Fruit fly (Drosophila melanogaster) whole organism, embryonic: ENCODE measurements around the gene Ccdc58.
A peak's percentile ranks its signal among the peaks of the same experiment; 100 is the strongest.

Experiments used
- C15 ChIP-seq: fragments of 200-800 bp; sonication (Bioruptor generic); IDR thresholded peaks from 3 replicates; pipeline ENCODE4 v1.3.6; 2022; ENCODE audit warnings: missing biosample characterization, missing genetic modification characterization
- CG12071 ChIP-seq: fragments of 200-800 bp; sonication (Bioruptor generic); optimal IDR thresholded peaks from 3 replicates; lab custom pipeline; 2018; ENCODE audit warnings: missing biosample characterization, mild to moderate bottlenecking, missing genetic modification characterization
- CG1233 ChIP-seq: fragments of 200-800 bp; sonication (Bioruptor generic); optimal IDR thresholded peaks from 4 replicates; lab custom pipeline; 2018; ENCODE audit warnings: missing biosample characterization, mild to moderate bottlenecking, missing genetic modification characterization
- CG13123 ChIP-seq: fragments of 200-800 bp; sonication (Bioruptor generic); optimal IDR thresholded peaks from 2 replicates; lab custom pipeline; 2016; ENCODE audit warnings: missing biosample characterization, missing genetic modification characterization
- CG13296 ChIP-seq: fragments of 200-800 bp; sonication (Bioruptor generic); optimal IDR thresholded peaks from 3 replicates; lab custom pipeline; 2018; ENCODE audit warnings: missing biosample characterization, mild to moderate bottlenecking, missing genetic modification characterization
- CG14667 ChIP-seq: fragments of 200-800 bp; sonication (Bioruptor generic); IDR thresholded peaks from 2 replicates; pipeline ENCODE4 v1.3.6; 2022; ENCODE audit warnings: missing biosample characterization, missing genetic modification characterization
- CG15073 ChIP-seq: fragments of 200-800 bp; sonication (Bioruptor generic); optimal IDR thresholded peaks from 2 replicates; lab custom pipeline; 2016; ENCODE audit warnings: missing biosample characterization, missing genetic modification characterization
- CG17361 ChIP-seq: fragments of 200-800 bp; sonication (Bioruptor generic); IDR thresholded peaks from 3 replicates; pipeline ENCODE4 v1.3.6; 2022; ENCODE audit warnings: missing biosample characterization, missing genetic modification characterization
- CG17385 ChIP-seq: fragments of 200-800 bp; sonication (Bioruptor generic); optimal IDR thresholded peaks from 3 replicates; lab custom pipeline; 2018; ENCODE audit warnings: missing biosample characterization, mild to moderate bottlenecking, missing genetic modification characterization
- CG18599 ChIP-seq: fragments of 200-800 bp; sonication (Bioruptor generic); optimal IDR thresholded peaks from 3 replicates; lab custom pipeline; 2017; ENCODE audit warnings: missing biosample characterization, missing genetic modification characterization, mild to moderate bottlenecking, moderate library complexity, missing genetic modification reagents
- CG2116 ChIP-seq: fragments of 200-800 bp; sonication (Bioruptor generic); optimal IDR thresholded peaks from 3 replicates; lab custom pipeline; 2018; ENCODE audit warnings: missing biosample characterization, mild to moderate bottlenecking, missing genetic modification characterization
- CG2889 ChIP-seq: fragments of 200-800 bp; sonication (Bioruptor generic); IDR thresholded peaks from 3 replicates; pipeline ENCODE4 v1.3.6; 2022; ENCODE audit warnings: missing biosample characterization, missing genetic modification characterization
- CG31388 ChIP-seq: fragments of 200-800 bp; sonication (Bioruptor generic); optimal IDR thresholded peaks from 2 replicates; lab custom pipeline; 2016; ENCODE audit warnings: missing biosample characterization, missing genetic modification characterization
- CG3163 ChIP-seq: fragments of 200-800 bp; sonication (Bioruptor generic); optimal IDR thresholded peaks from 3 replicates; lab custom pipeline; 2016; ENCODE audit warnings: missing biosample characterization, missing genetic modification characterization
- CG32532 ChIP-seq: fragments of 200-800 bp; sonication (Bioruptor generic); IDR thresholded peaks from 2 replicates; pipeline ENCODE4 v1.3.6; 2022; ENCODE audit warnings: missing biosample characterization, missing genetic modification characterization
- CG4404 ChIP-seq: fragments of 200-800 bp; sonication (Bioruptor generic); IDR thresholded peaks from 2 replicates; pipeline ENCODE4 v1.3.6; 2022; ENCODE audit warnings: missing biosample characterization, missing genetic modification characterization
- CG4617 ChIP-seq: fragments of 200-800 bp; sonication (Bioruptor generic); optimal IDR thresholded peaks from 3 replicates; lab custom pipeline; 2016; ENCODE audit warnings: missing biosample characterization, missing genetic modification characterization, borderline replicate concordance
- CG4730 ChIP-seq: fragments of 200-800 bp; sonication (Bioruptor generic); IDR thresholded peaks from 2 replicates; pipeline ENCODE4 v1.3.6; 2022; ENCODE audit warnings: missing biosample characterization, missing genetic modification characterization
- CG6272 ChIP-seq: fragments of 200-800 bp; sonication (Bioruptor generic); IDR thresholded peaks from 2 replicates; pipeline ENCODE4 v1.3.6; 2022; ENCODE audit warnings: missing biosample characterization, missing genetic modification characterization
- CG6791 ChIP-seq: fragments of 200-800 bp; sonication (Bioruptor generic); IDR thresholded peaks from 3 replicates; pipeline ENCODE4 v1.3.6; 2022; ENCODE audit warnings: missing biosample characterization, missing genetic modification characterization; ENCODE audit not compliant: partially characterized antibody
- CG6854 ChIP-seq: fragments of 200-800 bp; sonication (Bioruptor generic); optimal IDR thresholded peaks from 3 replicates; lab custom pipeline; 2017; ENCODE audit warnings: missing biosample characterization, mild to moderate bottlenecking, missing genetic modification characterization
- CG7839 ChIP-seq: fragments of 200-800 bp; sonication (Bioruptor generic); optimal IDR thresholded peaks from 3 replicates; lab custom pipeline; 2018; ENCODE audit warnings: missing biosample characterization, mild to moderate bottlenecking, missing genetic modification characterization, moderate library complexity
- CG8765 ChIP-seq: fragments of 200-800 bp; sonication (Bioruptor generic); IDR thresholded peaks from 2 replicates; pipeline ENCODE4 v1.3.6; 2022; ENCODE audit warnings: missing biosample characterization, missing genetic modification characterization
- Drgx ChIP-seq: fragments of 200-800 bp; sonication (Bioruptor generic); IDR thresholded peaks from 2 replicates; pipeline ENCODE4 v1.3.6; 2022; ENCODE audit warnings: missing biosample characterization, missing genetic modification characterization
- ERR ChIP-seq: fragments of 200-800 bp; sonication (Bioruptor generic); optimal IDR thresholded peaks from 2 replicates; lab custom pipeline; 2016; ENCODE audit warnings: missing biosample characterization, missing genetic modification characterization
- H2.0 ChIP-seq: fragments of 200-800 bp; sonication (Bioruptor generic); IDR thresholded peaks from 2 replicates; pipeline ENCODE4 v1.3.6; 2022; ENCODE audit warnings: missing biosample characterization, missing genetic modification characterization
- Hsf ChIP-seq: fragments of 200-800 bp; sonication (Bioruptor generic); optimal IDR thresholded peaks from 3 replicates; lab custom pipeline; 2016; ENCODE audit warnings: missing biosample characterization, missing genetic modification characterization
- Pdp1 ChIP-seq, 2 experiments: fragments of 200-800 bp; sonication (Bioruptor generic); optimal IDR thresholded peaks; 3 replicates each; lab custom pipeline; 2016; ENCODE audit warnings: missing biosample characterization in 2 of 2, missing genetic modification characterization in 2 of 2, mild to moderate bottlenecking in 1 of 2, moderate library complexity in 1 of 2
- al ChIP-seq: fragments of 200-800 bp; sonication (Bioruptor generic); IDR thresholded peaks from 2 replicates; pipeline ENCODE4 v1.3.6; 2022; ENCODE audit warnings: missing biosample characterization, missing genetic modification characterization
- amos ChIP-seq: fragments of 200-800 bp; sonication (Bioruptor generic); IDR thresholded peaks from 2 replicates; pipeline ENCODE4 v1.3.6; 2022; ENCODE audit warnings: missing biosample characterization, missing genetic modification characterization; ENCODE audit not compliant: partially characterized antibody
- ato ChIP-seq: fragments of 200-800 bp; sonication (Bioruptor generic); IDR thresholded peaks from 2 replicates; pipeline ENCODE4 v1.3.6; 2022; ENCODE audit warnings: missing biosample characterization, missing genetic modification characterization; ENCODE audit not compliant: partially characterized antibody
- cad ChIP-seq: fragments of >200 bp; optimal IDR thresholded peaks from 2 replicates; lab custom pipeline; 2017; ENCODE audit warnings: missing biosample characterization, missing genetic modification characterization
- crp ChIP-seq, 2 experiments: fragments of 200-800 bp; sonication (Bioruptor generic); optimal IDR thresholded peaks; 2 replicates in 1 of 2; 3 replicates in 1 of 2; lab custom pipeline; 2017; ENCODE audit warnings: missing biosample characterization in 2 of 2, missing genetic modification characterization in 2 of 2, mild to moderate bottlenecking in 1 of 2, moderate library complexity in 1 of 2
- danr ChIP-seq: fragments of 200-800 bp; sonication (Bioruptor generic); IDR thresholded peaks from 2 replicates; pipeline ENCODE4 v1.3.6; 2022; ENCODE audit warnings: missing biosample characterization, missing genetic modification characterization
- dati ChIP-seq: fragments of 200-800 bp; sonication (Bioruptor generic); IDR thresholded peaks from 2 replicates; pipeline ENCODE4 v1.3.6; 2022; ENCODE audit warnings: missing biosample characterization, missing genetic modification characterization
- hkb ChIP-seq, 2 experiments: fragments of 200-800 bp in 1 of 2; fragments of >200 bp in 1 of 2; sonication (Bioruptor generic) in 1 of 2; IDR thresholded peaks in 1 of 2; optimal IDR thresholded peaks in 1 of 2; 2 replicates each; pipeline versions ENCODE4 v1.3.6 to Lab custom; 2017 to 2022; ENCODE audit warnings: missing biosample characterization in 1 of 2, missing genetic modification characterization in 1 of 2
- lmd ChIP-seq: fragments of 200-800 bp; sonication (Bioruptor generic); IDR thresholded peaks from 2 replicates; pipeline ENCODE4 v1.3.6; 2022; ENCODE audit warnings: missing biosample characterization, missing genetic modification characterization
- lola ChIP-seq, 3 experiments: fragments of >200 bp in 2 of 3; fragments of 200-800 bp in 1 of 3; sonication (Bioruptor generic) in 1 of 3; optimal IDR thresholded peaks; 2 replicates each; lab custom pipeline; 2017 to 2019; ENCODE audit warnings: missing biosample characterization in 3 of 3, missing genetic modification characterization in 3 of 3, mild to moderate bottlenecking in 1 of 3, moderate library complexity in 1 of 3
- mam ChIP-seq: fragments of 200-800 bp; sonication (Bioruptor generic); optimal IDR thresholded peaks from 3 replicates; lab custom pipeline; 2016; ENCODE audit warnings: missing biosample characterization, missing genetic modification characterization
- nerfin-2 ChIP-seq: fragments of 200-800 bp; sonication (Bioruptor generic); IDR thresholded peaks from 2 replicates; pipeline ENCODE4 v1.3.6; 2022; ENCODE audit warnings: missing biosample characterization, missing genetic modification characterization; ENCODE audit not compliant: partially characterized antibody
- nmo ChIP-seq: fragments of 200-800 bp; sonication (Bioruptor generic); optimal IDR thresholded peaks from 2 replicates; lab custom pipeline; 2018; ENCODE audit warnings: missing biosample characterization, mild to moderate bottlenecking, missing genetic modification characterization, moderate library complexity
- onecut ChIP-seq: fragments of 200-800 bp; sonication (Bioruptor generic); IDR thresholded peaks from 2 replicates; pipeline ENCODE4 v1.3.6; 2022; ENCODE audit warnings: missing biosample characterization, missing genetic modification characterization
- p53 ChIP-seq: fragments of 200-800 bp; sonication (Bioruptor generic); optimal IDR thresholded peaks from 2 replicates; lab custom pipeline; 2016; ENCODE audit warnings: missing biosample characterization, missing genetic modification characterization
- pho ChIP-seq: fragments of 200-800 bp; sonication (Bioruptor generic); optimal IDR thresholded peaks from 2 replicates; lab custom pipeline; 2016; ENCODE audit warnings: missing biosample characterization, missing genetic modification characterization
- repo ChIP-seq: fragments of 200-800 bp; sonication (Bioruptor generic); optimal IDR thresholded peaks from 2 replicates; lab custom pipeline; 2016; ENCODE audit warnings: missing biosample characterization, missing genetic modification characterization
- row ChIP-seq: fragments of 200-800 bp; sonication (Bioruptor generic); IDR thresholded peaks from 3 replicates; pipeline ENCODE4 v1.3.6; 2022; ENCODE audit warnings: missing biosample characterization, missing genetic modification characterization
- slbo ChIP-seq: fragments of 200-800 bp; sonication (Bioruptor generic); IDR thresholded peaks from 2 replicates; pipeline ENCODE4 v1.3.6; 2022; ENCODE audit warnings: missing biosample characterization, missing genetic modification characterization
- yki ChIP-seq: fragments of >200 bp; optimal IDR thresholded peaks from 3 replicates; lab custom pipeline; 2018
- zen ChIP-seq: fragments of 200-800 bp; sonication (Bioruptor generic); optimal IDR thresholded peaks from 3 replicates; lab custom pipeline; 2018; ENCODE audit warnings: missing biosample characterization, mild to moderate bottlenecking, missing genetic modification characterization, moderate library complexity

Gene Ccdc58

DNA sequence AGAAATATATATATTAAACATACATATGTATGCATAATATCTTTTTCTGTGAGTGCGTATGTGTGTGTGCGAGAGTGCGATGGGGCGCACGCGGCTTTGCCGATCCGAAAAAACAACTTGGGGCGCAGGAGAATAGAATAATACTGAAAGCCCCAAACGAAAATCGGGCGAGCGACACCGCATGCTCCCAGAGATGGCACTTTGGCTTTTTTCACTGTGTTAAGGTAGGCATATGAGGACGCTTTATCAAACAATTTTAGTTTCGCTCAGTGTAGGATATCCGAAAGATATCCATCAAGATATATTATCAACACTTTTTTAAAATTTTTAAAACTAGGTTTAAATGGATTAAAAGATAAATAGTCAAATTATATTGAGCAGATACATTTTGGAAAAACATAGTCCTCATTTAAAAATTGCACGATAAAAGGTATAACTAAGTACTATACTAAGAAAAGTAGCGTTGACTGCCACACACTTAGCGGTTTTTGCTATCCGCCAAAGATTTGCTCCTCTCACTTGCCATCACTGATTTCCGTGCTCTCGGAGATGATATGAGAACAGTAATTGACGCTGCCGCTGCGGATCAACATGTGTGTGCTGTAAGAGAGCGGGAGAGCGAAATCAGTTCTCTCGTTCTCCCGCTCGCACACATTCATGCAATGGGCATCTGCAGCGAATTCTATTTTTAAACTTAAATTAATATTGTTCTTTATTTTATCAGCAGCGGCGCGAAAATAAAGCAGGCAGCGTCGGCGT, 13.9 kb upstream of the Ccdc58 start (continued):
- TF ChIP-seq row (GFP tag; lab: Robert Waterston, UW), result peak; percentile 95
- no peak for TF ChIP-seq CG8765 (GFP tag; lab: Robert Waterston, UW)
- peak; percentile 31; the same call in 1 of the 2 replicates for TF ChIP-seq CG4404
- TF ChIP-seq dati, result no peak
- TF ChIP-seq mam (GFP tag; lab: Kevin White, UChicago), result peak; percentile 67
- TF ChIP-seq CG13123 (GFP tag; lab: Kevin White, UChicago), result peak; percentile 28
- TF ChIP-seq CG6791 (GFP tag; lab: Robert Waterston, UW), result peak; percentile 46; the same call in 1 of the 3 replicates
- no peak for TF ChIP-seq CG15073 (GFP tag; lab: Kevin White, UChicago)
- no peak for TF ChIP-seq nerfin-2 (GFP tag; lab: Robert Waterston, UW)
- peak in 1 of 3 experiments; percentile 74 for TF ChIP-seq lola (GFP tag; optimal IDR thresholded peaks at IDR 0.05; lab: Kevin White, UChicago)
- TF ChIP-seq CG1233 (GFP tag; lab: Kevin White, UChicago), result peak; percentile 22
- peak; percentile 10; the same call in 1 of the 2 replicates for TF ChIP-seq al (GFP tag; lab: Robert Waterston, UW)
- peak in 1 of 2 experiments; percentile 17 for TF ChIP-seq crp (GFP tag; optimal IDR thresholded peaks at IDR 0.05; lab: Kevin White, UChicago)
- TF ChIP-seq CG17385, result peak; percentile 48
- peak; percentile 37; the same call in 1 of the 2 replicates for TF ChIP-seq CG32532 (GFP tag; lab: Robert Waterston, UW)
- peak; percentile 42 for TF ChIP-seq p53 (GFP tag; lab: Kevin White, UChicago)
- peak; percentile 79 for TF ChIP-seq CG7839 (tag; lab: Kevin White, UChicago)
- TF ChIP-seq CG14667 (GFP tag; lab: Robert Waterston, UW), result no peak
- no peak for TF ChIP-seq C15 (GFP tag; lab: Robert Waterston, UW)
- TF ChIP-seq CG3163, result peak; percentile 16
- no peak for TF ChIP-seq cad (GFP tag; lab: Kevin White, UChicago)
- TF ChIP-seq CG18599 (GFP tag; lab: Kevin White, UChicago), result peak; percentile 64
- TF ChIP-seq ato (GFP tag; lab: Robert Waterston, UW), result peak; percentile 45; the same call in 1 of the 2 replicates
- TF ChIP-seq CG12071 (GFP tag; lab: Kevin White, UChicago), result no peak
- TF ChIP-seq CG4617 (GFP tag; lab: Kevin White, UChicago), result peak; percentile 15
- TF ChIP-seq CG2116 (GFP tag; lab: Kevin White, UChicago), result peak; percentile 14
- TF ChIP-seq CG13296, result peak; percentile 45
- TF ChIP-seq CG4730 (GFP tag; lab: Robert Waterston, UW), result no peak
- TF ChIP-seq lmd (GFP tag; lab: Robert Waterston, UW), result peak; percentile 69
- TF ChIP-seq Hsf (GFP tag; lab: Kevin White, UChicago), result peak; percentile 65
- no peak for TF ChIP-seq ERR (GFP tag; lab: Kevin White, UChicago)
- no peak; the same call in 1 of the 2 replicates for TF ChIP-seq amos (GFP tag; lab: Robert Waterston, UW)
- peak; percentile 66 for TF ChIP-seq slbo (GFP tag; lab: Robert Waterston, UW)
- TF ChIP-seq CG6854, result no peak
- peak; percentile 83 for TF ChIP-seq CG17361 (GFP tag; lab: Robert Waterston, UW)
- no peak for TF ChIP-seq repo (GFP tag; lab: Kevin White, UChicago)
- TF ChIP-seq danr (GFP tag; lab: Robert Waterston, UW), result 0 out of 2 replicates have a peak, but pooled peaks have one; percentile 11
- no peak for TF ChIP-seq CG6272 (GFP tag; lab: Robert Waterston, UW)
- TF ChIP-seq pho (GFP tag; lab: Kevin White, UChicago), result peak; percentile 69
- TF ChIP-seq CG31388 (GFP tag; lab: Kevin White, UChicago), result no peak
- peak; percentile 39 to 78 for TF ChIP-seq Pdp1 (GFP tag; optimal IDR thresholded peaks at IDR 0.05; lab: Kevin White, UChicago)
- peak; percentile 82 for TF ChIP-seq nmo (GFP tag; lab: Kevin White, UChicago)
- no peak for TF ChIP-seq hkb (optimal IDR thresholded peaks at IDR 0.05; lab: Kevin White, UChicago)
- TF ChIP-seq hkb (GFP tag; IDR thresholded peaks at IDR 0.05; lab: Robert Waterston, UW), result 0 out of 2 replicates have a peak, but pooled peaks have one; percentile 23
- no peak for TF ChIP-seq H2.0 (GFP tag; lab: Robert Waterston, UW)
- no peak for TF ChIP-seq CG2889
- TF ChIP-seq onecut, result no peak
- TF ChIP-seq Drgx (GFP tag; lab: Robert Waterston, UW), result peak; percentile 36; the same call in 1 of the 2 replicates
- peak; percentile 21 for TF ChIP-seq yki (lab: Kevin White, UChicago)
- no peak for TF ChIP-seq zen (tag; lab: Kevin White, UChicago)
